Fruit fly (Drosophila melanogaster) whole organism, embryonic: Measurements from ENCODE around the gene CG4709.
A peak's percentile ranks its signal among the peaks of the same experiment; 100 is the strongest.

Source experiments
- BtbVII ChIP-seq: fragments of 200-800 bp; sonication (Bioruptor generic); optimal IDR thresholded peaks from 3 replicates; lab custom pipeline; 2017; ENCODE audit warnings: missing biosample characterization, mild to moderate bottlenecking, missing genetic modification characterization
- CG11504 ChIP-seq: fragments of 200-800 bp; sonication (Bioruptor generic); optimal IDR thresholded peaks from 3 replicates; lab custom pipeline; 2019; ENCODE audit warnings: missing biosample characterization, mild to moderate bottlenecking, missing genetic modification characterization, moderate library complexity
- CG12071 ChIP-seq: fragments of 200-800 bp; sonication (Bioruptor generic); optimal IDR thresholded peaks from 3 replicates; lab custom pipeline; 2018; ENCODE audit warnings: missing biosample characterization, mild to moderate bottlenecking, missing genetic modification characterization
- CG14050 ChIP-seq: fragments of 200-800 bp; sonication (Bioruptor generic); IDR thresholded peaks from 3 replicates; pipeline ENCODE4 v1.3.6; 2022; ENCODE audit warnings: missing biosample characterization, missing genetic modification characterization
- CG16813 ChIP-seq: fragments of 200-800 bp; sonication (Bioruptor generic); IDR thresholded peaks from 3 replicates; pipeline ENCODE4 v1.3.6; 2022; ENCODE audit warnings: missing biosample characterization, missing genetic modification characterization; ENCODE audit not compliant: partially characterized antibody
- CG17361 ChIP-seq: fragments of 200-800 bp; sonication (Bioruptor generic); IDR thresholded peaks from 3 replicates; pipeline ENCODE4 v1.3.6; 2022; ENCODE audit warnings: missing biosample characterization, missing genetic modification characterization
- CG17385 ChIP-seq: fragments of 200-800 bp; sonication (Bioruptor generic); optimal IDR thresholded peaks from 3 replicates; lab custom pipeline; 2018; ENCODE audit warnings: missing biosample characterization, mild to moderate bottlenecking, missing genetic modification characterization
- CG18011 ChIP-seq: fragments of 200-800 bp; sonication (Bioruptor generic); optimal IDR thresholded peaks from 2 replicates; lab custom pipeline; 2017; ENCODE audit warnings: missing biosample characterization, missing genetic modification characterization, mild to moderate bottlenecking, moderate library complexity, missing genotype
- CG2116 ChIP-seq: fragments of 200-800 bp; sonication (Bioruptor generic); optimal IDR thresholded peaks from 3 replicates; lab custom pipeline; 2018; ENCODE audit warnings: missing biosample characterization, mild to moderate bottlenecking, missing genetic modification characterization
- CG30020 ChIP-seq: fragments of 200-800 bp; optimal IDR thresholded peaks from 2 replicates; lab custom pipeline; 2019; ENCODE audit warnings: missing biosample characterization, mild to moderate bottlenecking, missing genetic modification characterization, moderate library complexity
- CG34224 ChIP-seq: fragments of 200-800 bp; sonication (Bioruptor generic); IDR thresholded peaks from 3 replicates; pipeline ENCODE4 v1.3.6; 2022; ENCODE audit warnings: missing biosample characterization, missing genetic modification characterization; ENCODE audit not compliant: partially characterized antibody
- CG3995 ChIP-seq: fragments of 200-800 bp; sonication (Bioruptor generic); optimal IDR thresholded peaks from 3 replicates; lab custom pipeline; 2016; ENCODE audit warnings: missing biosample characterization, missing genetic modification characterization
- CG4328 ChIP-seq: fragments of 200-800 bp; sonication (Bioruptor generic); optimal IDR thresholded peaks from 3 replicates; lab custom pipeline; 2017; ENCODE audit warnings: missing biosample characterization, missing genetic modification reagents, missing genetic modification characterization
- CG4404 ChIP-seq: fragments of 200-800 bp; sonication (Bioruptor generic); IDR thresholded peaks from 2 replicates; pipeline ENCODE4 v1.3.6; 2022; ENCODE audit warnings: missing biosample characterization, missing genetic modification characterization
- CG6791 ChIP-seq: fragments of 200-800 bp; sonication (Bioruptor generic); IDR thresholded peaks from 3 replicates; pipeline ENCODE4 v1.3.6; 2022; ENCODE audit warnings: missing biosample characterization, missing genetic modification characterization; ENCODE audit not compliant: partially characterized antibody
- CG7786 ChIP-seq: fragments of 200-800 bp; sonication (Bioruptor generic); optimal IDR thresholded peaks from 2 replicates; lab custom pipeline; 2016; ENCODE audit warnings: missing biosample characterization, missing genetic modification characterization
- CG8388 ChIP-seq: fragments of 200-800 bp; sonication (Bioruptor generic); optimal IDR thresholded peaks from 2 replicates; lab custom pipeline; 2019; ENCODE audit warnings: missing biosample characterization, mild to moderate bottlenecking, missing genetic modification characterization, moderate library complexity
- CG8924 ChIP-seq: fragments of 200-800 bp; optimal IDR thresholded peaks from 3 replicates; lab custom pipeline; 2019; ENCODE audit warnings: missing biosample characterization, mild to moderate bottlenecking, missing genetic modification characterization, moderate library complexity
- Dip2 ChIP-seq: fragments of 200-800 bp; sonication (Bioruptor generic); IDR thresholded peaks from 2 replicates; pipeline ENCODE4 v1.3.6; 2022; ENCODE audit warnings: missing biosample characterization, missing genetic modification characterization
- Doc3 ChIP-seq: fragments of 200-800 bp; sonication (Bioruptor generic); IDR thresholded peaks from 3 replicates; pipeline ENCODE4 v1.3.6; 2022; ENCODE audit warnings: missing biosample characterization, missing genetic modification characterization; ENCODE audit not compliant: partially characterized antibody
- Ets65A ChIP-seq: fragments of 200-800 bp; sonication (Bioruptor generic); peaks from one replicate; lab custom pipeline; 2016; ENCODE audit warnings: missing biosample characterization, missing genetic modification characterization
- Fer1 ChIP-seq: fragments of 200-800 bp; sonication (Bioruptor generic); optimal IDR thresholded peaks from 2 replicates; lab custom pipeline; 2017; ENCODE audit warnings: missing biosample characterization, mild to moderate bottlenecking, missing genetic modification characterization
- Hand ChIP-seq: fragments of 200-800 bp; sonication (Bioruptor generic); optimal IDR thresholded peaks from 2 replicates; lab custom pipeline; 2017; ENCODE audit warnings: mild to moderate bottlenecking, missing biosample characterization, missing genetic modification reagents, missing genetic modification characterization
- MBD-R2 ChIP-seq: fragments of 200-800 bp; sonication (Bioruptor generic); IDR thresholded peaks from 2 replicates; pipeline ENCODE4 v1.3.6; 2022; ENCODE audit warnings: missing biosample characterization, missing genetic modification characterization
- Mad ChIP-seq: fragments of 200-800 bp; sonication (Bioruptor generic); optimal IDR thresholded peaks from 2 replicates; lab custom pipeline; 2016; ENCODE audit warnings: missing biosample characterization, missing genetic modification characterization
- Max ChIP-seq: fragments of 200-800 bp; sonication (Bioruptor generic); optimal IDR thresholded peaks from 2 replicates; lab custom pipeline; 2016; ENCODE audit warnings: missing biosample characterization, mild to moderate bottlenecking, missing genetic modification characterization
- NC2α ChIP-seq: fragments of 200-800 bp; sonication (Bioruptor generic); optimal IDR thresholded peaks from 2 replicates; lab custom pipeline; 2016; ENCODE audit warnings: missing biosample characterization, missing genetic modification characterization
- Nf-YA ChIP-seq: fragments of 200-800 bp; sonication (Bioruptor generic); IDR thresholded peaks from 2 replicates; pipeline ENCODE4 v1.3.6; 2022; ENCODE audit warnings: missing biosample characterization, missing genetic modification characterization
- Nf-YB ChIP-seq: fragments of 200-800 bp; sonication (Bioruptor generic); optimal IDR thresholded peaks from 3 replicates; lab custom pipeline; 2019; ENCODE audit warnings: missing biosample characterization, mild to moderate bottlenecking, missing genetic modification characterization, moderate library complexity
- Oaz ChIP-seq: fragments of 200-800 bp; sonication (Bioruptor generic); IDR thresholded peaks from 2 replicates; pipeline ENCODE4 v1.3.6; 2022; ENCODE audit warnings: missing biosample characterization, missing genetic modification characterization
- PHDP ChIP-seq: fragments of 200-800 bp; sonication (Bioruptor generic); optimal IDR thresholded peaks from 3 replicates; lab custom pipeline; 2018; ENCODE audit warnings: missing biosample characterization, mild to moderate bottlenecking, missing genetic modification characterization, moderate library complexity
- Poxn ChIP-seq: fragments of 200-800 bp; sonication (Bioruptor generic); IDR thresholded peaks from 2 replicates; pipeline ENCODE4 v1.3.6; 2022; ENCODE audit warnings: missing biosample characterization, missing genetic modification characterization
- Rfx ChIP-seq: fragments of 200-800 bp; sonication (Bioruptor generic); IDR thresholded peaks from 2 replicates; pipeline ENCODE4 v1.3.6; 2022; ENCODE audit warnings: missing biosample characterization, missing genetic modification characterization
- Scr ChIP-seq: fragments of 200-800 bp; sonication (Bioruptor generic); IDR thresholded peaks from 2 replicates; pipeline ENCODE4 v1.3.6; 2022; ENCODE audit warnings: missing biosample characterization, missing genetic modification characterization; ENCODE audit not compliant: partially characterized antibody
- Six4 ChIP-seq: fragments of 200-800 bp; sonication (Bioruptor generic); optimal IDR thresholded peaks from 2 replicates; lab custom pipeline; 2016; ENCODE audit warnings: missing biosample characterization, missing genetic modification characterization
- Sry-δ ChIP-seq: fragments of 200-800 bp; sonication (Bioruptor generic); optimal IDR thresholded peaks from 2 replicates; lab custom pipeline; 2016; ENCODE audit warnings: missing biosample characterization, missing genetic modification characterization
- Tbp ChIP-seq: fragments of >200 bp; optimal IDR thresholded peaks from 2 replicates; lab custom pipeline; 2018; ENCODE audit warnings: missing biosample characterization, missing genetic modification characterization
- bigmax ChIP-seq: fragments of 200-800 bp; sonication (Bioruptor generic); optimal IDR thresholded peaks from 2 replicates; lab custom pipeline; 2018; ENCODE audit warnings: missing biosample characterization, mild to moderate bottlenecking, missing genetic modification characterization
- cg ChIP-seq: fragments of 200-800 bp; sonication (Bioruptor generic); optimal IDR thresholded peaks from 3 replicates; lab custom pipeline; 2019; ENCODE audit warnings: missing biosample characterization, mild to moderate bottlenecking, missing genetic modification characterization, moderate library complexity
- chm ChIP-seq: fragments of 200-800 bp; sonication (Bioruptor generic); IDR thresholded peaks from 2 replicates; pipeline ENCODE4 v1.3.6; 2022; ENCODE audit warnings: missing biosample characterization, missing genetic modification characterization
- jing ChIP-seq: fragments of 200-800 bp; sonication (Bioruptor generic); optimal IDR thresholded peaks from 2 replicates; lab custom pipeline; 2018; ENCODE audit warnings: missing biosample characterization, mild to moderate bottlenecking, missing genetic modification characterization
- nau ChIP-seq: fragments of 200-800 bp; sonication (Bioruptor generic); optimal IDR thresholded peaks from 3 replicates; lab custom pipeline; 2017; ENCODE audit warnings: missing biosample characterization, mild to moderate bottlenecking, missing genetic modification characterization, missing genetic modification reagents
- nmo ChIP-seq: fragments of 200-800 bp; sonication (Bioruptor generic); optimal IDR thresholded peaks from 2 replicates; lab custom pipeline; 2018; ENCODE audit warnings: missing biosample characterization, mild to moderate bottlenecking, missing genetic modification characterization, moderate library complexity
- oc ChIP-seq: fragments of 200-800 bp; sonication (Bioruptor generic); optimal IDR thresholded peaks from 2 replicates; lab custom pipeline; 2018; ENCODE audit warnings: missing biosample characterization, mild to moderate bottlenecking, missing genetic modification characterization, moderate library complexity
- p53 ChIP-seq: fragments of 200-800 bp; sonication (Bioruptor generic); optimal IDR thresholded peaks from 2 replicates; lab custom pipeline; 2016; ENCODE audit warnings: missing biosample characterization, missing genetic modification characterization
- pnt ChIP-seq: fragments of 200-800 bp; sonication (Bioruptor generic); optimal IDR thresholded peaks from 3 replicates; lab custom pipeline; 2016; ENCODE audit warnings: missing biosample characterization, missing genetic modification characterization
- sima ChIP-seq: fragments of 200-800 bp; sonication (Bioruptor generic); optimal IDR thresholded peaks from 2 replicates; lab custom pipeline; 2016; ENCODE audit warnings: missing biosample characterization, missing genetic modification characterization
- slbo ChIP-seq: fragments of 200-800 bp; sonication (Bioruptor generic); IDR thresholded peaks from 2 replicates; pipeline ENCODE4 v1.3.6; 2022; ENCODE audit warnings: missing biosample characterization, missing genetic modification characterization
- sug ChIP-seq: fragments of 200-800 bp; optimal IDR thresholded peaks from 2 replicates; lab custom pipeline; 2019; ENCODE audit warnings: missing biosample characterization, mild to moderate bottlenecking, missing genetic modification characterization, moderate library complexity
- wek ChIP-seq: fragments of 200-800 bp; sonication (Bioruptor generic); optimal IDR thresholded peaks from 3 replicates; lab custom pipeline; 2018; ENCODE audit warnings: missing biosample characterization, mild to moderate bottlenecking, missing genetic modification characterization, moderate library complexity

Gene CG4709

dm6 chr2L:9912570-9913260 is 41.4 kb upstream of the CG4709 start, which contains the start of the genes Etl1 and Srp54 (continued):
- no peak for TF ChIP-seq Hand (GFP tag; lab: Kevin White, UChicago)
- TF ChIP-seq oc, result no peak
- no peak for TF ChIP-seq CG14050 (GFP tag; lab: Robert Waterston, UW)
- no peak for TF ChIP-seq CG4328
- TF ChIP-seq p53 (GFP tag; lab: Kevin White, UChicago), result no peak
- TF ChIP-seq Mad, result no peak
- peak; percentile 56 for TF ChIP-seq CG30020 (tag; lab: Kevin White, UChicago)
- 0 out of 3 replicates have a peak, but pooled peaks have one; percentile 1 for TF ChIP-seq CG16813
- peak; percentile 5 for TF ChIP-seq Max
- no peak for TF ChIP-seq Nf-YA (GFP tag; lab: Robert Waterston, UW)
- TF ChIP-seq bigmax, result peak; percentile 75
- peak; percentile 27; the same call in 1 of the 3 replicates for TF ChIP-seq CG17361
- TF ChIP-seq PHDP, result no peak
- peak; percentile 11 for TF ChIP-seq CG11504 (tag; lab: Kevin White, UChicago)
- TF ChIP-seq Fer1 (GFP tag; lab: Kevin White, UChicago), result no peak
- TF ChIP-seq chm (GFP tag; lab: Robert Waterston, UW), result no peak
- TF ChIP-seq pnt (GFP tag; lab: Kevin White, UChicago), result no peak
- TF ChIP-seq Ets65A, result peak; percentile 33
- TF ChIP-seq CG18011 (GFP tag; lab: Kevin White, UChicago), result no peak
- TF ChIP-seq CG6791 (GFP tag; lab: Robert Waterston, UW), result no peak
- TF ChIP-seq CG34224, result no peak
- TF ChIP-seq nau, result no peak
- no peak for TF ChIP-seq CG8388
- peak; percentile 42 for TF ChIP-seq nmo (GFP tag; lab: Kevin White, UChicago)
- peak; percentile 22 for TF ChIP-seq CG3995 (GFP tag; lab: Kevin White, UChicago)
- TF ChIP-seq Rfx, result 0 out of 2 replicates have a peak, but pooled peaks have one; percentile 26
- TF ChIP-seq Sry-δ (GFP tag; lab: Kevin White, UChicago), result peak; percentile 28
- TF ChIP-seq CG2116 (GFP tag; lab: Kevin White, UChicago), result peak; percentile 91
- peak; percentile 9 for TF ChIP-seq cg (GFP tag; lab: Kevin White, UChicago)
- TF ChIP-seq Nf-YB (GFP tag; lab: Kevin White, UChicago), result no peak
- TF ChIP-seq Oaz (GFP tag; lab: Robert Waterston, UW), result no peak
- TF ChIP-seq BtbVII, result no peak
- no peak for TF ChIP-seq CG12071 (GFP tag; lab: Kevin White, UChicago)
- TF ChIP-seq MBD-R2 (GFP tag; lab: Robert Waterston, UW), result peak; percentile 60
- peak; percentile 10 for TF ChIP-seq CG8924 (tag; lab: Kevin White, UChicago)
- TF ChIP-seq Poxn (GFP tag; lab: Robert Waterston, UW), result no peak
- TF ChIP-seq Doc3 (GFP tag; lab: Robert Waterston, UW), result no peak; the same call in 2 of the 3 replicates
- TF ChIP-seq Six4, result no peak
- peak; percentile 35 for TF ChIP-seq Scr (GFP tag; lab: Robert Waterston, UW)
- no peak for TF ChIP-seq jing (GFP tag; lab: Kevin White, UChicago)
- TF ChIP-seq Dip2 (GFP tag; lab: Robert Waterston, UW), result no peak
- peak; percentile 17; the same call in 1 of the 2 replicates for TF ChIP-seq slbo (GFP tag; lab: Robert Waterston, UW)
- no peak for TF ChIP-seq CG17385
- no peak for TF ChIP-seq sima (GFP tag; lab: Kevin White, UChicago)
- no peak for TF ChIP-seq NC2α (GFP tag; lab: Kevin White, UChicago)
- TF ChIP-seq CG4404 (GFP tag; lab: Robert Waterston, UW), result no peak
- no peak for TF ChIP-seq CG7786 (GFP tag; lab: Kevin White, UChicago)
- no peak for TF ChIP-seq wek (GFP tag; lab: Kevin White, UChicago)
- peak; percentile 9 for TF ChIP-seq sug (tag; lab: Kevin White, UChicago)
- no peak for TF ChIP-seq Tbp (GFP tag; lab: Kevin White, UChicago)
